Fruit fly (Drosophila melanogaster) whole organism, embryonic: ENCODE measurements around the gene CG1103.

Experiments used
- Abd-B ChIP-seq: fragments of 200-800 bp; sonication (Bioruptor generic); optimal IDR thresholded peaks from 2 replicates; lab custom pipeline; 2018; ENCODE audit warnings: missing biosample characterization, mild to moderate bottlenecking, missing genetic modification characterization, moderate library complexity
- Blimp-1 ChIP-seq: fragments of 200-800 bp; sonication (Bioruptor generic); optimal IDR thresholded peaks from 3 replicates; lab custom pipeline; 2018; ENCODE audit warnings: missing biosample characterization, missing genetic modification characterization, mild to moderate bottlenecking, moderate library complexity, missing genetic modification reagents
- CG10147 ChIP-seq: fragments of 200-800 bp; sonication (Bioruptor generic); optimal IDR thresholded peaks from 2 replicates; lab custom pipeline; 2019; ENCODE audit warnings: missing biosample characterization, mild to moderate bottlenecking, missing genetic modification characterization, moderate library complexity
- CG10267 ChIP-seq: fragments of 200-800 bp; sonication (Bioruptor generic); optimal IDR thresholded peaks from 2 replicates; lab custom pipeline; 2018; ENCODE audit warnings: missing biosample characterization, mild to moderate bottlenecking, missing genetic modification characterization, moderate library complexity
- CG10431 ChIP-seq: fragments of 200-800 bp; sonication (Bioruptor generic); optimal IDR thresholded peaks from 3 replicates; lab custom pipeline; 2018; ENCODE audit warnings: missing biosample characterization, mild to moderate bottlenecking, missing genetic modification characterization
- CG12071 ChIP-seq: fragments of 200-800 bp; sonication (Bioruptor generic); optimal IDR thresholded peaks from 3 replicates; lab custom pipeline; 2018; ENCODE audit warnings: missing biosample characterization, mild to moderate bottlenecking, missing genetic modification characterization
- CG13296 ChIP-seq: fragments of 200-800 bp; sonication (Bioruptor generic); optimal IDR thresholded peaks from 3 replicates; lab custom pipeline; 2018; ENCODE audit warnings: missing biosample characterization, mild to moderate bottlenecking, missing genetic modification characterization
- CG14965 ChIP-seq: fragments of 200-800 bp; sonication (Bioruptor generic); optimal IDR thresholded peaks from 2 replicates; lab custom pipeline; 2016; ENCODE audit warnings: missing biosample characterization, missing genetic modification characterization, borderline replicate concordance
- CG15073 ChIP-seq: fragments of 200-800 bp; sonication (Bioruptor generic); optimal IDR thresholded peaks from 2 replicates; lab custom pipeline; 2016; ENCODE audit warnings: missing biosample characterization, missing genetic modification characterization
- CG16815 ChIP-seq: fragments of 200-800 bp; sonication (Bioruptor generic); optimal IDR thresholded peaks from 3 replicates; lab custom pipeline; 2017; ENCODE audit warnings: missing biosample characterization, mild to moderate bottlenecking, missing genetic modification characterization
- CG17385 ChIP-seq: fragments of 200-800 bp; sonication (Bioruptor generic); optimal IDR thresholded peaks from 3 replicates; lab custom pipeline; 2018; ENCODE audit warnings: missing biosample characterization, mild to moderate bottlenecking, missing genetic modification characterization
- CG18011 ChIP-seq: fragments of 200-800 bp; sonication (Bioruptor generic); optimal IDR thresholded peaks from 2 replicates; lab custom pipeline; 2017; ENCODE audit warnings: missing biosample characterization, missing genetic modification characterization, mild to moderate bottlenecking, moderate library complexity, missing genotype
- CG2678 ChIP-seq: fragments of 200-800 bp; sonication (Bioruptor generic); optimal IDR thresholded peaks from 3 replicates; lab custom pipeline; 2019; ENCODE audit warnings: missing biosample characterization, mild to moderate bottlenecking, missing genetic modification characterization, moderate library complexity
- CG2875 ChIP-seq: fragments of 200-800 bp; sonication (Bioruptor generic); optimal IDR thresholded peaks from 2 replicates; lab custom pipeline; 2017; ENCODE audit warnings: missing biosample characterization, mild to moderate bottlenecking, missing genetic modification characterization, missing genetic modification reagents
- CG30403 ChIP-seq: fragments of 200-800 bp; sonication (Bioruptor generic); optimal IDR thresholded peaks from 3 replicates; lab custom pipeline; 2016; ENCODE audit warnings: missing biosample characterization, missing genetic modification characterization
- CG31388 ChIP-seq: fragments of 200-800 bp; sonication (Bioruptor generic); optimal IDR thresholded peaks from 2 replicates; lab custom pipeline; 2016; ENCODE audit warnings: missing biosample characterization, missing genetic modification characterization
- CG34376 ChIP-seq: fragments of 200-800 bp; sonication (Bioruptor generic); optimal IDR thresholded peaks from 2 replicates; lab custom pipeline; 2018; ENCODE audit warnings: missing biosample characterization, mild to moderate bottlenecking, missing genetic modification characterization
- CG4282 ChIP-seq: fragments of 200-800 bp; sonication (Bioruptor generic); optimal IDR thresholded peaks from 2 replicates; lab custom pipeline; 2016; ENCODE audit warnings: missing biosample characterization, missing genetic modification characterization
- CG4404 ChIP-seq: fragments of 200-800 bp; sonication (Bioruptor generic); IDR thresholded peaks from 2 replicates; pipeline ENCODE4 v1.3.6; 2022; ENCODE audit warnings: missing biosample characterization, missing genetic modification characterization
- CG9215 ChIP-seq: fragments of 200-800 bp; sonication (Bioruptor generic); IDR thresholded peaks from 2 replicates; pipeline ENCODE4 v1.3.6; 2022; ENCODE audit warnings: missing biosample characterization, missing genetic modification characterization
- CTCF ChIP-seq: fragments of 200-800 bp; sonication (Bioruptor generic); optimal IDR thresholded peaks from 2 replicates; lab custom pipeline; 2017; ENCODE audit warnings: missing biosample characterization, mild to moderate bottlenecking, missing genetic modification characterization, moderate library complexity
- Dbx ChIP-seq: fragments of 200-800 bp; sonication (Bioruptor generic); IDR thresholded peaks from 3 replicates; pipeline ENCODE4 v1.3.6; 2022; ENCODE audit warnings: missing biosample characterization, missing genetic modification characterization
- Doc3 ChIP-seq: fragments of 200-800 bp; sonication (Bioruptor generic); IDR thresholded peaks from 3 replicates; pipeline ENCODE4 v1.3.6; 2022; ENCODE audit warnings: missing biosample characterization, missing genetic modification characterization; ENCODE audit not compliant: partially characterized antibody
- E2f1 ChIP-seq: fragments of 200-800 bp; sonication (Bioruptor generic); IDR thresholded peaks from 2 replicates; pipeline ENCODE4 v1.3.6; 2022; ENCODE audit warnings: missing biosample characterization, missing genetic modification characterization
- Fer2 ChIP-seq: fragments of 200-800 bp; sonication (Bioruptor generic); optimal IDR thresholded peaks from 2 replicates; lab custom pipeline; 2018; ENCODE audit warnings: missing biosample characterization, mild to moderate bottlenecking, missing genetic modification characterization, moderate library complexity
- HLHmδ ChIP-seq: fragments of 200-800 bp; sonication (Bioruptor generic); optimal IDR thresholded peaks from 2 replicates; lab custom pipeline; 2018; ENCODE audit warnings: missing biosample characterization, mild to moderate bottlenecking, missing genetic modification characterization, moderate library complexity
- Meics ChIP-seq: fragments of 200-800 bp; sonication (Bioruptor generic); optimal IDR thresholded peaks from 2 replicates; lab custom pipeline; 2017; ENCODE audit warnings: missing biosample characterization, mild to moderate bottlenecking, missing genetic modification characterization
- Opbp ChIP-seq: fragments of 200-800 bp; sonication (Bioruptor generic); IDR thresholded peaks from 3 replicates; pipeline ENCODE4 v1.3.6; 2022; ENCODE audit warnings: missing biosample characterization, missing genetic modification characterization; ENCODE audit not compliant: partially characterized antibody
- Pdp1 ChIP-seq, 2 experiments: fragments of 200-800 bp; sonication (Bioruptor generic); optimal IDR thresholded peaks; 3 replicates each; lab custom pipeline; 2016; ENCODE audit warnings: missing biosample characterization in 2 of 2, missing genetic modification characterization in 2 of 2, mild to moderate bottlenecking in 1 of 2, moderate library complexity in 1 of 2
- Sox102F ChIP-seq: fragments of 200-800 bp; sonication (Bioruptor generic); optimal IDR thresholded peaks from 2 replicates; lab custom pipeline; 2018; ENCODE audit warnings: missing biosample characterization, mild to moderate bottlenecking, missing genetic modification characterization, moderate library complexity
- Spps ChIP-seq: fragments of 200-800 bp; sonication (Bioruptor generic); optimal IDR thresholded peaks from 2 replicates; lab custom pipeline; 2018; ENCODE audit warnings: missing biosample characterization, mild to moderate bottlenecking, missing genetic modification characterization
- Sry-β ChIP-seq: fragments of 200-800 bp; sonication (Bioruptor generic); optimal IDR thresholded peaks from 2 replicates; lab custom pipeline; 2018; ENCODE audit warnings: missing biosample characterization, mild to moderate bottlenecking, missing genetic modification characterization, moderate library complexity
- ase ChIP-seq: fragments of 200-800 bp; sonication (Bioruptor generic); IDR thresholded peaks from 3 replicates; pipeline ENCODE4 v1.3.6; 2022; ENCODE audit warnings: missing biosample characterization, missing genetic modification characterization
- bsh ChIP-seq, 2 experiments: fragments of 200-800 bp; sonication (Bioruptor generic); optimal IDR thresholded peaks; 2 replicates each; lab custom pipeline; 2017 to 2018; ENCODE audit warnings: mild to moderate bottlenecking in 2 of 2, missing biosample characterization in 2 of 2, missing genetic modification characterization in 2 of 2, moderate library complexity in 1 of 2
- btn ChIP-seq: fragments of 200-800 bp; sonication (Bioruptor generic); optimal IDR thresholded peaks from 2 replicates; lab custom pipeline; 2016; ENCODE audit warnings: missing biosample characterization, missing genetic modification characterization
- emc ChIP-seq: fragments of 200-800 bp; sonication (Bioruptor generic); optimal IDR thresholded peaks from 2 replicates; lab custom pipeline; 2016; ENCODE audit warnings: missing biosample characterization, missing genetic modification characterization
- ewg ChIP-seq: fragments of 200-800 bp; sonication (Bioruptor generic); optimal IDR thresholded peaks from 3 replicates; lab custom pipeline; 2017; ENCODE audit warnings: mild to moderate bottlenecking, missing biosample characterization, missing genetic modification reagents, missing genetic modification characterization
- exex ChIP-seq: fragments of 200-800 bp; sonication (Bioruptor generic); optimal IDR thresholded peaks from 4 replicates; lab custom pipeline; 2018; ENCODE audit warnings: missing biosample characterization, mild to moderate bottlenecking, missing genetic modification characterization, moderate library complexity
- gro ChIP-seq: fragments of 200-800 bp; sonication (Bioruptor generic); optimal IDR thresholded peaks from 2 replicates; lab custom pipeline; 2016; ENCODE audit warnings: missing biosample characterization, missing genetic modification characterization
- hkb ChIP-seq, 2 experiments: fragments of 200-800 bp in 1 of 2; fragments of >200 bp in 1 of 2; sonication (Bioruptor generic) in 1 of 2; IDR thresholded peaks in 1 of 2; optimal IDR thresholded peaks in 1 of 2; 2 replicates each; pipeline versions ENCODE4 v1.3.6 to Lab custom; 2017 to 2022; ENCODE audit warnings: missing biosample characterization in 1 of 2, missing genetic modification characterization in 1 of 2
- lmd ChIP-seq: fragments of 200-800 bp; sonication (Bioruptor generic); IDR thresholded peaks from 2 replicates; pipeline ENCODE4 v1.3.6; 2022; ENCODE audit warnings: missing biosample characterization, missing genetic modification characterization
- mld ChIP-seq: fragments of 200-800 bp; sonication (Bioruptor generic); IDR thresholded peaks from 3 replicates; pipeline ENCODE4 v1.3.6; 2022; ENCODE audit warnings: missing biosample characterization, missing genetic modification characterization; ENCODE audit not compliant: partially characterized antibody
- oc ChIP-seq: fragments of 200-800 bp; sonication (Bioruptor generic); optimal IDR thresholded peaks from 2 replicates; lab custom pipeline; 2018; ENCODE audit warnings: missing biosample characterization, mild to moderate bottlenecking, missing genetic modification characterization, moderate library complexity
- onecut ChIP-seq: fragments of 200-800 bp; sonication (Bioruptor generic); IDR thresholded peaks from 2 replicates; pipeline ENCODE4 v1.3.6; 2022; ENCODE audit warnings: missing biosample characterization, missing genetic modification characterization
- pnt ChIP-seq: fragments of 200-800 bp; sonication (Bioruptor generic); optimal IDR thresholded peaks from 3 replicates; lab custom pipeline; 2016; ENCODE audit warnings: missing biosample characterization, missing genetic modification characterization
- slbo ChIP-seq: fragments of 200-800 bp; sonication (Bioruptor generic); IDR thresholded peaks from 2 replicates; pipeline ENCODE4 v1.3.6; 2022; ENCODE audit warnings: missing biosample characterization, missing genetic modification characterization
- sr ChIP-seq: fragments of 200-800 bp; sonication (Bioruptor generic); IDR thresholded peaks from 3 replicates; pipeline ENCODE4 v1.3.6; 2022; ENCODE audit warnings: missing biosample characterization, missing genetic modification characterization
- tgo ChIP-seq: fragments of 200-800 bp; sonication (Bioruptor generic); IDR thresholded peaks from 3 replicates; pipeline ENCODE4 v1.3.6; 2022; ENCODE audit warnings: missing biosample characterization, missing genetic modification characterization
- ttk ChIP-seq: fragments of 200-800 bp; sonication (Bioruptor generic); IDR thresholded peaks from 2 replicates; pipeline ENCODE4 v2.1.2; 2022; ENCODE audit warnings: missing biosample characterization, missing genetic modification characterization
- vfl ChIP-seq: fragments of 200-800 bp; sonication (Bioruptor generic); optimal IDR thresholded peaks from 2 replicates; lab custom pipeline; 2016; ENCODE audit warnings: missing biosample characterization, missing genetic modification characterization
- wdn ChIP-seq: fragments of 200-800 bp; sonication (Bioruptor generic); IDR thresholded peaks from 2 replicates; pipeline ENCODE4 v1.3.6; 2022; ENCODE audit warnings: missing biosample characterization, missing genetic modification characterization

Gene CG1103

dm6 chr3R:4359625-4360024 lies 22.1 kb downstream of the CG1103 start, which contains the start of gene CG1090 (continued):
- TF ChIP-seq sr: no peak
- TF ChIP-seq CG2678 (tag; lab: Kevin White, UChicago): no peak
- no peak for TF ChIP-seq CG15073 (GFP tag; lab: Kevin White, UChicago)
- TF ChIP-seq bsh (GFP tag; optimal IDR thresholded peaks at IDR 0.05; lab: Kevin White, UChicago): no peak
- TF ChIP-seq HLHmδ (GFP tag; lab: Kevin White, UChicago): peak; percentile 4
- TF ChIP-seq lmd: 0 out of 2 replicates have a peak, but pooled peaks have one; percentile 13
- TF ChIP-seq vfl (GFP tag; lab: Kevin White, UChicago): no peak
- TF ChIP-seq gro (GFP tag; lab: Kevin White, UChicago): no peak
- TF ChIP-seq CG2875 (GFP tag; lab: Kevin White, UChicago): no peak
- no peak for TF ChIP-seq Spps (tag; lab: Kevin White, UChicago)
- TF ChIP-seq Doc3 (GFP tag; lab: Robert Waterston, UW): no peak
- TF ChIP-seq mld (GFP tag; lab: Robert Waterston, UW): no peak
- TF ChIP-seq CG18011 (GFP tag; lab: Kevin White, UChicago): no peak
- no peak for TF ChIP-seq Blimp-1 (GFP tag; lab: Kevin White, UChicago)
- peak; percentile 40 for TF ChIP-seq CG13296
- no peak for TF ChIP-seq CG30403
- TF ChIP-seq Opbp (GFP tag; lab: Robert Waterston, UW): no peak
- TF ChIP-seq CTCF (GFP tag; lab: Kevin White, UChicago): peak; percentile 90
- no peak for TF ChIP-seq CG12071 (GFP tag; lab: Kevin White, UChicago)
- no peak for TF ChIP-seq pnt (GFP tag; lab: Kevin White, UChicago)
- no peak for TF ChIP-seq CG31388
- TF ChIP-seq exex (tag; lab: Kevin White, UChicago): no peak
- TF ChIP-seq oc (tag; lab: Kevin White, UChicago): no peak
- TF ChIP-seq onecut (GFP tag; lab: Robert Waterston, UW): peak; percentile 55; the same call in 1 of the 2 replicates
- TF ChIP-seq slbo (GFP tag; lab: Robert Waterston, UW): no peak
- no peak for TF ChIP-seq E2f1 (GFP tag; lab: Robert Waterston, UW)
- TF ChIP-seq CG17385 (GFP tag; lab: Kevin White, UChicago): peak; percentile 28
- TF ChIP-seq ase (GFP tag; lab: Robert Waterston, UW): no peak
- TF ChIP-seq tgo (GFP tag; lab: Robert Waterston, UW): no peak
- TF ChIP-seq CG9215 (GFP tag; lab: Robert Waterston, UW): no peak
- TF ChIP-seq Sox102F (GFP tag; lab: Kevin White, UChicago): no peak
- TF ChIP-seq emc (GFP tag; lab: Kevin White, UChicago): no peak
- TF ChIP-seq CG10147 (GFP tag; lab: Kevin White, UChicago): no peak
- no peak for TF ChIP-seq CG10431 (GFP tag; lab: Kevin White, UChicago)
- TF ChIP-seq CG4404 (GFP tag; lab: Robert Waterston, UW): no peak
- no peak for TF ChIP-seq btn (GFP tag; lab: Kevin White, UChicago)
- no peak for TF ChIP-seq CG16815 (GFP tag; lab: Kevin White, UChicago)
- TF ChIP-seq CG10267 (tag; lab: Kevin White, UChicago): no peak
- no peak for TF ChIP-seq wdn (GFP tag; lab: Robert Waterston, UW)
- peak; percentile 52 for TF ChIP-seq Meics (GFP tag; lab: Kevin White, UChicago)
- TF ChIP-seq Sry-β (GFP tag; lab: Kevin White, UChicago): no peak
- TF ChIP-seq Fer2 (tag; lab: Kevin White, UChicago): no peak
- TF ChIP-seq hkb (optimal IDR thresholded peaks at IDR 0.05; lab: Kevin White, UChicago): no peak
- peak; percentile 56; the same call in 1 of the 2 replicates for TF ChIP-seq hkb (GFP tag; IDR thresholded peaks at IDR 0.05; lab: Robert Waterston, UW)
- no peak for TF ChIP-seq Dbx (GFP tag; lab: Robert Waterston, UW)
- TF ChIP-seq CG14965 (GFP tag; lab: Kevin White, UChicago): no peak
- no peak for TF ChIP-seq Abd-B (GFP tag; lab: Kevin White, UChicago)
- no peak for TF ChIP-seq Pdp1 (GFP tag; optimal IDR thresholded peaks at IDR 0.05; lab: Kevin White, UChicago)
- no peak for TF ChIP-seq CG4282
- no peak for TF ChIP-seq ttk (GFP tag; lab: Robert Waterston, UW)
- no peak for TF ChIP-seq ewg (GFP tag; lab: Kevin White, UChicago)
- TF ChIP-seq CG34376 (GFP tag; lab: Kevin White, UChicago): peak; percentile 73
